Fruit fly (Drosophila melanogaster) whole organism, prepupa: ENCODE results near the gene CG13449.

ENCODE experiments used
- Blimp-1 ChIP-seq: fragments of 200-800 bp; sonication (Bioruptor generic); optimal IDR thresholded peaks from 3 replicates; lab custom pipeline; 2017; ENCODE audit warnings: missing biosample characterization, missing genetic modification characterization, mild to moderate bottlenecking, moderate library complexity, missing genetic modification reagents
- CG11902 ChIP-seq: fragments of 200-800 bp; sonication (Bioruptor generic); optimal IDR thresholded peaks from 3 replicates; lab custom pipeline; 2016; ENCODE audit warnings: missing biosample characterization, missing genetic modification characterization
- CG15336 ChIP-seq: fragments of 200-800 bp; sonication (Bioruptor generic); IDR thresholded peaks from 2 replicates; pipeline ENCODE4 v1.3.6; 2022; ENCODE audit warnings: missing biosample characterization, missing genetic modification characterization
- CG1621 ChIP-seq: fragments of 200-800 bp; sonication (Bioruptor generic); optimal IDR thresholded peaks from 3 replicates; lab custom pipeline; 2018; ENCODE audit warnings: missing biosample characterization, mild to moderate bottlenecking, missing genetic modification characterization
- CG16779 ChIP-seq: fragments of 200-800 bp; sonication (Bioruptor generic); optimal IDR thresholded peaks from 3 replicates; lab custom pipeline; 2017; ENCODE audit warnings: missing biosample characterization, mild to moderate bottlenecking, missing genetic modification characterization
- CG3032 ChIP-seq: fragments of 200-800 bp; optimal IDR thresholded peaks from 2 replicates; lab custom pipeline; 2019; ENCODE audit warnings: missing biosample characterization, mild to moderate bottlenecking, missing genetic modification characterization, moderate library complexity
- CG31627 ChIP-seq: fragments of 200-800 bp; sonication (Bioruptor generic); optimal IDR thresholded peaks from 3 replicates; lab custom pipeline; 2016; ENCODE audit warnings: missing biosample characterization, missing genetic modification characterization
- CG32006 ChIP-seq: fragments of 200-800 bp; sonication (Bioruptor generic); optimal IDR thresholded peaks from 3 replicates; lab custom pipeline; 2017; ENCODE audit warnings: missing biosample characterization, mild to moderate bottlenecking, missing genetic modification characterization
- CG34406 ChIP-seq: fragments of 200-800 bp; sonication (Bioruptor generic); optimal IDR thresholded peaks from 3 replicates; lab custom pipeline; 2016; ENCODE audit warnings: missing biosample characterization, missing genetic modification characterization
- CG3919 ChIP-seq: fragments of 200-800 bp; sonication (Bioruptor generic); optimal IDR thresholded peaks from 3 replicates; lab custom pipeline; 2016; ENCODE audit warnings: missing biosample characterization, missing genetic modification characterization
- CG4318 ChIP-seq: fragments of 200-800 bp; sonication (Bioruptor generic); optimal IDR thresholded peaks from 3 replicates; lab custom pipeline; 2017; ENCODE audit warnings: missing biosample characterization, mild to moderate bottlenecking, missing genetic modification characterization
- CG6276 ChIP-seq: fragments of 200-800 bp; sonication (Bioruptor generic); optimal IDR thresholded peaks from 2 replicates; lab custom pipeline; 2017; ENCODE audit warnings: missing biosample characterization, mild to moderate bottlenecking, missing genetic modification characterization
- CG6854 ChIP-seq: fragments of 200-800 bp; sonication (Bioruptor generic); optimal IDR thresholded peaks from 2 replicates; lab custom pipeline; 2017; ENCODE audit warnings: missing biosample characterization, mild to moderate bottlenecking, missing genetic modification characterization
- CG7368 ChIP-seq: fragments of 200-800 bp; sonication (Bioruptor generic); optimal IDR thresholded peaks from 3 replicates; lab custom pipeline; 2016; ENCODE audit warnings: missing biosample characterization, missing genetic modification characterization
- CG8319 ChIP-seq: fragments of 200-800 bp; sonication (Bioruptor generic); optimal IDR thresholded peaks from 3 replicates; lab custom pipeline; 2016; ENCODE audit warnings: missing biosample characterization, missing genetic modification characterization
- CG8632 ChIP-seq: fragments of 200-800 bp; sonication (Bioruptor generic); optimal IDR thresholded peaks from 3 replicates; lab custom pipeline; 2016; ENCODE audit warnings: missing biosample characterization, missing genetic modification characterization
- CG9139 ChIP-seq: fragments of 200-800 bp; sonication (Bioruptor generic); optimal IDR thresholded peaks from 3 replicates; lab custom pipeline; 2017; ENCODE audit warnings: missing biosample characterization, mild to moderate bottlenecking, missing genetic modification characterization
- Eip78C ChIP-seq: fragments of 200-800 bp; sonication (Bioruptor generic); peaks from one replicate; lab custom pipeline; 2016; ENCODE audit warnings: missing biosample characterization, missing genetic modification characterization
- Eip93F ChIP-seq: fragments of 200-800 bp; sonication (Bioruptor generic); optimal IDR thresholded peaks from 2 replicates; lab custom pipeline; 2016; ENCODE audit warnings: missing biosample characterization, mild to moderate bottlenecking, missing genetic modification characterization
- Ets21C ChIP-seq: fragments of 200-800 bp; sonication (Bioruptor generic); optimal IDR thresholded peaks from 3 replicates; lab custom pipeline; 2016; ENCODE audit warnings: missing biosample characterization, missing genetic modification characterization
- Gug ChIP-seq: fragments of 200-800 bp; sonication (Bioruptor generic); IDR thresholded peaks from 2 replicates; pipeline ENCODE4 v1.3.6; 2022; ENCODE audit warnings: missing biosample characterization, missing genetic modification characterization
- Hr39 ChIP-seq: fragments of 200-800 bp; sonication (Bioruptor generic); optimal IDR thresholded peaks from 2 replicates; lab custom pipeline; 2016; ENCODE audit warnings: missing biosample characterization, missing genetic modification characterization
- Hr4 ChIP-seq: fragments of 200-800 bp; sonication (Bioruptor generic); optimal IDR thresholded peaks from 3 replicates; lab custom pipeline; 2016; ENCODE audit warnings: missing biosample characterization, missing genetic modification characterization
- Met ChIP-seq: fragments of 200-800 bp; sonication (Bioruptor generic); optimal IDR thresholded peaks from 3 replicates; lab custom pipeline; 2016; ENCODE audit warnings: missing biosample characterization, missing genetic modification characterization
- OdsH ChIP-seq: fragments of 200-800 bp; sonication (Bioruptor generic); optimal IDR thresholded peaks from 3 replicates; lab custom pipeline; 2016; ENCODE audit warnings: missing biosample characterization, missing genetic modification characterization
- Sox102F ChIP-seq: fragments of 200-800 bp; sonication (Bioruptor generic); optimal IDR thresholded peaks from 2 replicates; lab custom pipeline; 2016; ENCODE audit warnings: missing biosample characterization, mild to moderate bottlenecking, missing genetic modification characterization
- Sox14 ChIP-seq: fragments of 200-800 bp; sonication (Bioruptor generic); optimal IDR thresholded peaks from 3 replicates; lab custom pipeline; 2016; ENCODE audit warnings: missing biosample characterization, missing genetic modification characterization
- Sox15 ChIP-seq: fragments of 200-800 bp; sonication (Bioruptor generic); optimal IDR thresholded peaks from 3 replicates; lab custom pipeline; 2016; ENCODE audit warnings: missing biosample characterization, missing genetic modification characterization
- achi ChIP-seq: fragments of 200-800 bp; sonication (Bioruptor generic); optimal IDR thresholded peaks from 3 replicates; lab custom pipeline; 2016; ENCODE audit warnings: missing biosample characterization, missing genetic modification characterization
- acj6 ChIP-seq: fragments of 200-800 bp; sonication (Bioruptor generic); optimal IDR thresholded peaks from 3 replicates; lab custom pipeline; 2016; ENCODE audit warnings: missing biosample characterization, missing genetic modification characterization
- dac ChIP-seq: fragments of 200-800 bp; sonication (Bioruptor generic); optimal IDR thresholded peaks from 2 replicates; lab custom pipeline; 2017; ENCODE audit warnings: missing biosample characterization, mild to moderate bottlenecking, missing genetic modification characterization
- dsx ChIP-seq: fragments of 200-800 bp; optimal IDR thresholded peaks from 3 replicates; lab custom pipeline; 2019; ENCODE audit warnings: missing biosample characterization, mild to moderate bottlenecking, missing genetic modification characterization, moderate library complexity; ENCODE audit not compliant: poor library complexity, severe bottlenecking
- eg ChIP-seq: fragments of 200-800 bp; sonication (Bioruptor generic); IDR thresholded peaks from 3 replicates; pipeline ENCODE4 v1.3.6; 2022; ENCODE audit warnings: missing biosample characterization, missing genetic modification characterization
- esn ChIP-seq: fragments of 200-800 bp; sonication (Bioruptor generic); optimal IDR thresholded peaks from 2 replicates; lab custom pipeline; 2016; ENCODE audit warnings: missing biosample characterization, mild to moderate bottlenecking, missing genetic modification characterization, moderate library complexity
- fd59A ChIP-seq: fragments of 200-800 bp; sonication (Bioruptor generic); optimal IDR thresholded peaks from 2 replicates; lab custom pipeline; 2017; ENCODE audit warnings: missing biosample characterization, mild to moderate bottlenecking, missing genetic modification characterization, missing genetic modification reagents
- fd85E ChIP-seq: fragments of 200-800 bp; sonication (Bioruptor generic); optimal IDR thresholded peaks from 3 replicates; lab custom pipeline; 2016; ENCODE audit warnings: missing biosample characterization, missing genetic modification characterization
- lz ChIP-seq: fragments of 200-800 bp; sonication (Bioruptor generic); optimal IDR thresholded peaks from 3 replicates; lab custom pipeline; 2016; ENCODE audit warnings: missing biosample characterization, missing genetic modification characterization
- net ChIP-seq: fragments of 200-800 bp; sonication (Bioruptor generic); optimal IDR thresholded peaks from 3 replicates; lab custom pipeline; 2016; ENCODE audit warnings: missing biosample characterization, missing genetic modification characterization
- spab ChIP-seq: fragments of 200-800 bp; sonication (Bioruptor generic); optimal IDR thresholded peaks from 2 replicates; lab custom pipeline; 2017; ENCODE audit warnings: missing biosample characterization, mild to moderate bottlenecking, missing genetic modification characterization, missing genetic modification reagents
- ss ChIP-seq, 2 experiments: fragments of 200-800 bp; sonication (Bioruptor generic); optimal IDR thresholded peaks; 2 replicates in 1 of 2; 3 replicates in 1 of 2; lab custom pipeline; 2017 to 2018; ENCODE audit warnings: mild to moderate bottlenecking in 2 of 2, missing biosample characterization in 2 of 2, missing genetic modification characterization in 2 of 2, moderate library complexity in 1 of 2
- svp ChIP-seq: fragments of 200-800 bp; sonication (Bioruptor generic); peaks from one replicate; lab custom pipeline; 2016; ENCODE audit warnings: missing biosample characterization, missing genetic modification characterization
- vri ChIP-seq: fragments of 200-800 bp; sonication (Bioruptor generic); optimal IDR thresholded peaks from 3 replicates; lab custom pipeline; 2016; ENCODE audit warnings: missing biosample characterization, mild to moderate bottlenecking, missing genetic modification characterization

Gene CG13449

DNA sequence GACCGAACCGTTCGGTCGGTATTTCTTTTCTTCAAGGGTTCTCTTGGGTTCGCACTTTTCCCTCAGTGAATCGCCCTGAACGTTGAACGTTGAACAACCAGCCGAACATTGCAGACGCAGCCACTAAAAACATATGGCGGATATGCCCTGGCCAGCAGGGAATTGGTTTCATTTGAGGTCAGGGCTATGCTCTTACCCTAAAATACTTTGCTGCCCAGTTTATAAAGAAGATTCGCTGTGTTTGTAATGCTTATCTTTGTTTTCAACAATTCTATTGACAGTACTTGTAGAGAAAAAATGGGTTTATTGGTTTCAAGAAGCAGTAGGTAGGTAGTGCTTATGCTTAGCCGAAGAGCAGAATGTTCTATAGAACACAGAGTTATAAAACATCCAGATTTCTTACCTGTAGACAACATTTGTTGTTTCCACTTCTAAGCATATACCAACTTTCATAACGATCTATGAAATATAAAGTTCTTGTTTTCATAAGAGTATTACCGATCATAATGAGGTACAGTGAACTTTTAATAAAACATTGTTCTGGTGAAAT lies 17.4 kb downstream of the CG13449 start (continued):
- TF ChIP-seq CG34406 (GFP tag; lab: Kevin White, UChicago) (no peak), Blimp-1 (GFP tag; lab: Kevin White, UChicago) (no peak), OdsH (GFP tag; lab: Kevin White, UChicago) (peak; percentile 7), vri (no peak), Hr39 (GFP tag; lab: Kevin White, UChicago) (peak; percentile 9), CG31627 (peak; percentile 6), Hr4 (no peak), achi (GFP tag; lab: Kevin White, UChicago) (peak; percentile 12), Gug (no peak), CG32006 (peak; percentile 39), CG15336 (GFP tag; lab: Robert Waterston, UW) (no peak), CG3032 (peak; percentile 21), CG8319 (GFP tag; lab: Kevin White, UChicago) (no peak), CG4318 (no peak), esn (GFP tag; lab: Kevin White, UChicago) (peak; percentile 8), acj6 (GFP tag; lab: Kevin White, UChicago) (peak; percentile 15), CG8632 (GFP tag; lab: Kevin White, UChicago) (no peak), dac (GFP tag; lab: Kevin White, UChicago) (no peak), fd59A (GFP tag; lab: Kevin White, UChicago) (peak; percentile 1), net (peak; percentile 30), Ets21C (GFP tag; lab: Kevin White, UChicago) (no peak), spab (GFP tag; lab: Kevin White, UChicago) (no peak), fd85E (GFP tag; lab: Kevin White, UChicago) (no peak), lz (GFP tag; lab: Kevin White, UChicago) (peak; percentile 6), Eip78C (GFP tag; lab: Kevin White, UChicago) (peak; percentile 69), CG6854 (GFP tag; lab: Kevin White, UChicago) (no peak), CG16779 (tag; lab: Kevin White, UChicago) (no peak)

dm6 chr3L:15594093-15594653 lies 18.5 kb downstream of the CG13449 start:
- TF ChIP-seq Eip78C (GFP tag; lab: Kevin White, UChicago), result peak; percentile 2
- peak; percentile 69 for TF ChIP-seq Sox14 (GFP tag; lab: Kevin White, UChicago)
- TF ChIP-seq vri, result no peak
- TF ChIP-seq Eip93F (GFP tag; lab: Kevin White, UChicago), result peak; percentile 32
- peak; percentile 67 for TF ChIP-seq svp
- no peak for TF ChIP-seq ss (GFP tag; optimal IDR thresholded peaks at IDR 0.05; lab: Kevin White, UChicago)
- TF ChIP-seq CG11902 (GFP tag; lab: Kevin White, UChicago), result no peak

dm6 chr3L:15593399-15593798 lies 19.2 kb downstream of the CG13449 start:
- TF ChIP-seq CG6854 (GFP tag; lab: Kevin White, UChicago), result no peak
- peak; percentile 42 for TF ChIP-seq Eip78C (GFP tag; lab: Kevin White, UChicago)

DNA sequence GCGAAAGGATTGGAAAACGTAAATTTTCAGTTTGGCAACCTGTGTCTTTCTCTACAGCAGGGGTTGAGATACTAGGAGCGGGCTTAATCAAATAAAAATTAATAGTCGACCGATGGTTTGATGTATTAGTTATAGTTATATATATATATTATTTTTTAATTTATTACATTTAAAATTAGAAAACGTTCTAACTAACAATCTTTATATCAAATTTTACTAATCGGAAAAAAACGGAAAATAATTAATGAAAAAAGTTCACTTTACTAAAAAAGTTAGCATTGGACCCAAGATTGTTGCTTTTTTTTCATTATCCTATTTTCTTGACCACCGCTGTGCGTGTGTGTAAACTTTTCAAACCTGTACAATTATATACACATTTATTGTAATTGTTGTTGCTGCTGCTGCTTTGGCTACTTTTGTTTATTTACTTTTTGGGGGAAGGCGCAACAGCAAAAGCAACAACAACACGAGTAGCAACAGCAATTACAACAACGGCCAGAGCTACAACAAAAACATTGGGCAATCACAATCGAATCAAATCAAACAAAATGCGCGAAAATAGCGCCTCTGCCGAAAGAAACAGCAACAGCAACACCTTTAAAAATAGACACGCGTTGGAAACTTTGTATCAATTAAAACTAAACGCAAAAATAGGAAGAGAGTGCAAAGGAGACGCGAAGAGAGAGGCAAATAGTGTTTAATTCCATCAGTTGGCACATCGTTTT lies 19.9 kb downstream of the CG13449 start:
- TF ChIP-seq dsx (GFP tag; lab: Kevin White, UChicago) (no peak), Eip93F (GFP tag; lab: Kevin White, UChicago) (no peak), Sox102F (no peak), OdsH (GFP tag; lab: Kevin White, UChicago) (peak; percentile 40), CG1621 (tag; lab: Kevin White, UChicago) (no peak), Gug (peak; percentile 61), Met (GFP tag; lab: Kevin White, UChicago) (no peak), CG7368 (GFP tag; lab: Kevin White, UChicago) (no peak), net (no peak), eg (GFP tag; lab: Robert Waterston, UW) (peak; percentile 71), Blimp-1 (GFP tag; lab: Kevin White, UChicago) (no peak), Hr4 (peak; percentile 48), Sox15 (GFP tag; lab: Kevin White, UChicago) (no peak), CG6276 (GFP tag; lab: Kevin White, UChicago) (peak; percentile 79), dac (GFP tag; lab: Kevin White, UChicago) (no peak), fd85E (GFP tag; lab: Kevin White, UChicago) (no peak), CG16779 (tag; lab: Kevin White, UChicago) (no peak), ss (GFP tag; optimal IDR thresholded peaks at IDR 0.05; lab: Kevin White, UChicago) (no peak), CG6854 (GFP tag; lab: Kevin White, UChicago) (no peak), CG31627 (no peak), lz (GFP tag; lab: Kevin White, UChicago) (no peak), CG15336 (GFP tag; lab: Robert Waterston, UW) (peak; percentile 84), CG9139 (GFP tag; lab: Kevin White, UChicago) (no peak), CG3919 (peak; percentile 40), achi (GFP tag; lab: Kevin White, UChicago) (peak; percentile 49)
